Fruit fly (Drosophila melanogaster) whole organism, pupa: Measurements from ENCODE around the gene CG31560.

Experiments used
- CG10348 ChIP-seq: fragments of 200-800 bp; sonication (Bioruptor generic); IDR thresholded peaks from 2 replicates; pipeline ENCODE4 v1.3.6; 2022; ENCODE audit warnings: missing biosample characterization, missing genetic modification characterization
- CG12605 ChIP-seq: fragments of 200-800 bp; sonication (Bioruptor generic); IDR thresholded peaks from 2 replicates; pipeline ENCODE4 v1.3.6; 2022; ENCODE audit warnings: missing biosample characterization, missing genetic modification characterization
- CG13204 ChIP-seq: fragments of 200-800 bp; sonication (Bioruptor generic); optimal IDR thresholded peaks from 2 replicates; lab custom pipeline; 2018; ENCODE audit warnings: missing biosample characterization, mild to moderate bottlenecking, missing genetic modification characterization, moderate library complexity
- CG14655 ChIP-seq: fragments of 200-800 bp; sonication (Bioruptor generic); optimal IDR thresholded peaks from 3 replicates; lab custom pipeline; 2017; ENCODE audit warnings: mild to moderate bottlenecking, missing biosample characterization, missing genetic modification reagents, missing genetic modification characterization
- CG15710 ChIP-seq: fragments of 200-800 bp; sonication (Bioruptor generic); optimal IDR thresholded peaks from 2 replicates; lab custom pipeline; 2018; ENCODE audit warnings: missing biosample characterization, mild to moderate bottlenecking, missing genetic modification characterization, moderate library complexity
- CG17806 ChIP-seq: fragments of 200-800 bp; sonication (Bioruptor generic); optimal IDR thresholded peaks from 2 replicates; lab custom pipeline; 2018; ENCODE audit warnings: missing biosample characterization, mild to moderate bottlenecking, missing genetic modification characterization, moderate library complexity
- CG34367 ChIP-seq: fragments of 200-800 bp; sonication (Bioruptor generic); optimal IDR thresholded peaks from 2 replicates; lab custom pipeline; 2018; ENCODE audit warnings: missing biosample characterization, mild to moderate bottlenecking, missing genetic modification characterization
- CG4496 ChIP-seq: fragments of 200-800 bp; sonication (Bioruptor generic); IDR thresholded peaks from 3 replicates; pipeline ENCODE4 v1.3.6; 2022; ENCODE audit warnings: missing biosample characterization, missing genetic modification characterization
- CG8159 ChIP-seq: fragments of 200-800 bp; sonication (Bioruptor generic); optimal IDR thresholded peaks from 3 replicates; lab custom pipeline; 2018; ENCODE audit warnings: missing biosample characterization, mild to moderate bottlenecking, missing genetic modification characterization, moderate library complexity
- CG8301 ChIP-seq: fragments of 200-800 bp; sonication (Bioruptor generic); optimal IDR thresholded peaks from 2 replicates; lab custom pipeline; 2018; ENCODE audit warnings: missing biosample characterization, mild to moderate bottlenecking, missing genetic modification characterization
- CG9948 ChIP-seq: fragments of 200-800 bp; sonication (Bioruptor generic); optimal IDR thresholded peaks from 2 replicates; lab custom pipeline; 2018; ENCODE audit warnings: missing biosample characterization, mild to moderate bottlenecking, missing genetic modification characterization, moderate library complexity
- D1 ChIP-seq: fragments of 200-800 bp; sonication (Bioruptor generic); optimal IDR thresholded peaks from 2 replicates; lab custom pipeline; 2018; ENCODE audit warnings: missing biosample characterization, mild to moderate bottlenecking, missing genetic modification characterization, moderate library complexity
- EcR ChIP-seq: fragments of 200-800 bp; sonication (Bioruptor generic); optimal IDR thresholded peaks from 3 replicates; lab custom pipeline; 2019; ENCODE audit warnings: missing biosample characterization, missing genetic modification characterization, mild to moderate bottlenecking, moderate library complexity, missing genetic modification reagents
- Ets98B ChIP-seq: fragments of 200-800 bp; sonication (Bioruptor generic); IDR thresholded peaks from 2 replicates; pipeline ENCODE4 v1.3.6; 2022; ENCODE audit warnings: missing biosample characterization, missing genetic modification characterization
- Pif1A ChIP-seq: fragments of 200-800 bp; sonication (Bioruptor generic); optimal IDR thresholded peaks from 3 replicates; lab custom pipeline; 2016; ENCODE audit warnings: missing biosample characterization, missing genetic modification characterization
- Pif1B ChIP-seq: fragments of 200-800 bp; sonication (Bioruptor generic); optimal IDR thresholded peaks from 3 replicates; lab custom pipeline; 2016; ENCODE audit warnings: missing biosample characterization, missing genetic modification characterization
- Snoo ChIP-seq: fragments of 200-800 bp; sonication (Bioruptor generic); optimal IDR thresholded peaks from 3 replicates; lab custom pipeline; 2017; ENCODE audit warnings: missing biosample characterization, mild to moderate bottlenecking, missing genetic modification characterization, inconsistent platforms
- fd96Ca ChIP-seq: fragments of 200-800 bp; sonication (Bioruptor generic); IDR thresholded peaks from 3 replicates; pipeline ENCODE4 v1.3.6; 2022; ENCODE audit warnings: missing biosample characterization, missing genetic modification characterization
- gl ChIP-seq: fragments of 200-800 bp; sonication (Bioruptor generic); optimal IDR thresholded peaks from 2 replicates; lab custom pipeline; 2018; ENCODE audit warnings: missing biosample characterization, mild to moderate bottlenecking, missing genetic modification characterization
- rn ChIP-seq: fragments of 200-800 bp; sonication (Bioruptor generic); IDR thresholded peaks from 2 replicates; pipeline ENCODE4 v1.3.6; 2022; ENCODE audit warnings: missing biosample characterization, missing genetic modification characterization

Gene CG31560

DNA sequence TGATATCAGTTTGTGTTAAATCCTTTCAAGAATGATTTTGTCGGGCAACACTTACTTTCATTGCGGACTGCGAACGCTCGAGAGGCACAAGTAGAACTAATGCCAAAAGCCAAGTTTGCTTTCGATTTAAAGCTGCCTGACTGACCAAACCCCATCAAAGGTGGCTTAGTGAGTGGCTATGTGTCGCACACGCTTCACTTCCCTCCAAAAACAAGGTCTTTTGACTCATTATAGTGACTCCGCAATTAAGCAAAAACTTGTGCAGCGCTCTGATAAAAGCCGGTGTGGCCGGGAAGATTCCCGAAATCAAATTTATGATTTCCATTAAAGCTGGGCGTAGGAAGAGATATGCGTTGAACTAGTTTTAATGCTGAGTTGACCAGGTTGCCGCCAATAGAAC, 24.7 kb upstream of the CG31560 start, which contains the start of gene CG15597:
Gene CG15597 (minus strand): TSS at position 101 of the 400 bp plus-strand sequence.
- TF ChIP-seq CG8301 (tag; lab: Kevin White, UChicago) (no peak), CG12605 (GFP tag; lab: Robert Waterston, UW) (no peak), Pif1A (no peak), gl (tag; lab: Kevin White, UChicago) (no peak), CG10348 (GFP tag; lab: Robert Waterston, UW) (no peak), CG17806 (tag; lab: Kevin White, UChicago) (no peak), CG8159 (tag; lab: Kevin White, UChicago) (no peak), Pif1B (no peak), CG4496 (no peak), Ets98B (no peak), fd96Ca (no peak), D1 (no peak)

DNA sequence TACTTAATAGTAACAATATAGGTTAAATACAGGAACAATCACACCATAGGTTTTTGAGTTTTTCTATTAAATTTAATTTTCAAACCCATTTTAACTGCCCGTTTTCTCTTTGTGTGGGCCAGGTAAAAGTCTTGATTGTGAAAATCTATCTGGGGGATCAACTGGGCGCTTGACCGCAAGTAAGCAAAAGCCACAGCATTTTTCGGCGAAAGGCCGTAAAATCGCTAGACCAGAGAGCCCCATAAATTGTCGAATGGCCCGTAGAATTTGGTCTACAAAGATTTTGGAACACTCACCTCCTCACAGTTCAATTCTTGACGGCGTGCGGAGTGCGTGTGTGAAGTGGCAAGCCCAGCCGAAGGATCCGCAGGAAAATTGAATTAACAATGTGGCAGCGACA, 22.3 kb upstream of the CG31560 start, which contains the start of gene CG15594:
Gene CG15594 (plus strand): TSS at position 301 of the 400 bp plus-strand sequence.
- TF ChIP-seq fd96Ca (no peak), CG8159 (tag; lab: Kevin White, UChicago) (no peak), D1 (no peak), CG8301 (tag; lab: Kevin White, UChicago) (no peak), CG9948 (tag; lab: Kevin White, UChicago) (no peak), CG4496 (no peak), CG15710 (tag; lab: Kevin White, UChicago) (no peak), CG10348 (GFP tag; lab: Robert Waterston, UW) (no peak), rn (no peak), CG12605 (GFP tag; lab: Robert Waterston, UW) (no peak), EcR (no peak), CG13204 (GFP tag; lab: Kevin White, UChicago) (no peak), CG14655 (GFP tag; lab: Kevin White, UChicago) (no peak), CG34367 (tag; lab: Kevin White, UChicago) (no peak), gl (tag; lab: Kevin White, UChicago) (no peak), Pif1B (no peak), Ets98B (no peak), Pif1A (no peak)

DNA sequence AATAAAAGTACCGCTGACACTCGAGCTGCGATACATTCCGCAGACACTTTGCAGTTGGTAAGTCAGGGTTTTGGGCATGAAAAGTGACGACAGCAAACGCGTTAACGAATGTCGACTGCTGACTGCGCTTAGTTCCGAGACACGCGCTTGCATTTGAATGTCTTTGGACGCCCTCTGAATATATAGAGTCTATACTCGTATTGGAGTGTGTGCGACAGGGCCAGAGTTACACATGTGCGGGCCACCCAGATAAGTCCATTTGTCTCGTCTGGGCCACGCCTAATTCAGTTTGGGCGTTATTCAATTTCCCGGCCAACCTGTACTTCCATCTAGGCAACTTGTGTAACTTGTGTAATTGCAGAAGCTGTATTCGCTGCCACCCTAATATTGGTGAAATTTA, 19.5 kb upstream of the CG31560 start:
- no peak for TF ChIP-seq CG15710 (tag; lab: Kevin White, UChicago)
- TF ChIP-seq EcR: no peak
- no peak for TF ChIP-seq gl (tag; lab: Kevin White, UChicago)
- TF ChIP-seq CG17806 (tag; lab: Kevin White, UChicago): no peak
- no peak for TF ChIP-seq CG9948 (tag; lab: Kevin White, UChicago)
- TF ChIP-seq CG12605 (GFP tag; lab: Robert Waterston, UW): no peak

DNA sequence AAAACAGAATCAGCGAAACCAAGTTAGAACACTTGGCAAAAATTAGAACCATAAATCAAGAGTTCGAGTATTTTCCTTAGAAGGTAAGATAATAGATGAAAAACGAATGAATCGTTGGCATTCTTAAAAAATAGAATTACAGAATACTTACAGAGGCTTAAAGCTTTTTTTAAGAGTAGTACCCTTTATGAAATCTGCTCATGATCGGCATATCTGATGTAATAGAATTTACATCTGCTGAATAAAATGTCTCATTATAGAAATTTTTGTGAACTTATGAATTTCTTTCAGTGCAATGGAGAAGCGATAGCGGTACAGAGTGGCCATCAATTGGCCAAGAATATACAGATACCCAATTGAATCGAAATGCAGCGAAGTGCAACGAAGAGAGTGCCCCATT, 18.3 kb upstream of the CG31560 start, which contains the start of gene Osi13:
Gene Osi13 (plus strand): TSS at position 301 of the 400 bp plus-strand sequence.
- TF ChIP-seq CG14655 (GFP tag; lab: Kevin White, UChicago) (peak; percentile 10), rn (no peak), Pif1A (no peak), CG8301 (tag; lab: Kevin White, UChicago) (peak; percentile 11)

DNA sequence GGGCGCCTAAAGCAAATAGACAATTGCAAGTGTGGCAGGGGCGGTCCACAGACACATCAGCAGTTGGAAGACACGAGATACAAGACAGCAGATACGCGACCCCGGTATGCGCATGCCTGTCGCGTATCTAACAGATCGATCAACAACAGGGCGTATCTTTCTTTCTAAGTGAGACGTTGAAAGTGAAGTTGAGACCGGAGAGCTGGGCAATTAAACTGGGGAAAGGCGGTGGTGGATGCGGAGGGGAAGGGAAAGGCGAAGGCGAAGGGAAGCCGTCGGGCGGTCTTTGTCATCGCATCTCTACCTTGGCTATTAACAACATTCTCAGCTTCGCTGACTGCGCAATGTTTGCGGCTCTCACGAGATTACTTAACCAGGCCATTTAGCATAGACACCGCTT, 15.7 kb upstream of the CG31560 start:
- TF ChIP-seq CG12605 (GFP tag; lab: Robert Waterston, UW): no peak
- no peak for TF ChIP-seq CG8159 (tag; lab: Kevin White, UChicago)
- TF ChIP-seq CG8301 (tag; lab: Kevin White, UChicago): no peak
- no peak for TF ChIP-seq CG34367 (tag; lab: Kevin White, UChicago)
- TF ChIP-seq CG4496: no peak
- TF ChIP-seq, all 21 proteins: peak for 0

DNA sequence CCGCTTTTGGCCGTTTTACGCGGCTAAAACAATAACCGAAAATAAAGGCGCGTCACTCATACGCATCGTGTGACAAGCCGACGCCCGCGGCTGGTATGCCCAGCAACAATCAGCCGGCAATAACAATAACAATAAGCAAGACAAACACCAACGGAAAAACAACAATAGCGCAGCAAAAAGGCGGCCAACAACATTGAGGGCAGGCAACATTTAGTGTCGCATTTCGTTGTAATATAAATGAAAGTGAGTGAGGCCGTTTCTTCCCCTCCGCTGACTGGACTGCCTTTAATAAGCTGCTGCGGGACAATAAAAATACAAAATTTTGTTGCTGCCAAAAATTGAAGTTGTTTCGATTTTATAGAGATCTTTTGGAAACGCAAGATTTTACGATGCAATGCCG, 12.6 kb upstream of the CG31560 start:
- TF ChIP-seq CG14655 (GFP tag; lab: Kevin White, UChicago): no peak
- TF ChIP-seq fd96Ca: no peak
- no peak for TF ChIP-seq CG34367 (tag; lab: Kevin White, UChicago)
- TF ChIP-seq CG17806 (tag; lab: Kevin White, UChicago): no peak
- TF ChIP-seq CG9948 (tag; lab: Kevin White, UChicago): no peak
- no peak for TF ChIP-seq D1
- no peak for TF ChIP-seq Snoo (tag; lab: Kevin White, UChicago)
- no peak for TF ChIP-seq Pif1A
- no peak for TF ChIP-seq Pif1B
- no peak for TF ChIP-seq CG8301 (tag; lab: Kevin White, UChicago)
- no peak for TF ChIP-seq CG15710 (tag; lab: Kevin White, UChicago)

DNA sequence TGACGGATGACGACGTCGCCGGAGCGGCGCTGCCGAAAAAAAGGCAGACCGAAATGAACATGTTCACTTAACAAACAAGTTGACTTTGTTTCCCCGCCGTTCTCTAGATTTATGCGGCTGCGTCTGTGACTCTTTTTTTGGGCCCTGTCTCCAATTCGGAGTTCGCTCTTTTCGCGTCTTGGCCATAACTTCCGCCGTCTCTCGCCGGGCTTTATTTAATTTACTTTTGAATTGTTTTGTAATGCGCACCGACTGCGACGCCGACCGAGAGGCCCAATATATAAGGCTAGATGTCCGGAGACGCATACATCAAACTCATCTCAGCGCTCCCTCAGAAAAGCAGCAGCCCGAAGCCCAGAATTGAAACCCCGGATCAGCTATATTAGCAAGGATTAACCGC, 10.9 kb upstream of the CG31560 start, which contains the start of gene Osi14:
Gene Osi14 (plus strand): TSS at position 301 of the 400 bp plus-strand sequence.
- TF ChIP-seq fd96Ca: no peak
- TF ChIP-seq CG8301 (tag; lab: Kevin White, UChicago): no peak
- TF ChIP-seq Ets98B: no peak
- TF ChIP-seq CG8159 (tag; lab: Kevin White, UChicago): no peak
